Worm (Caenorhabditis elegans) whole organism, L4/young adult: ENCODE measurements around the gene C17G10.10.

Source experiments
- dao-5 ChIP-seq: sonication (generic microtip); optimal IDR thresholded peaks from 2 replicates; lab custom pipeline; 2016; ENCODE audit warnings: missing genotype, missing genetic modification characterization, moderate library complexity, missing compliant biosample characterization
- him-1 ChIP-seq: sonication (generic microtip); optimal IDR thresholded peaks from 2 replicates; lab custom pipeline; 2016; ENCODE audit warnings: missing genotype, missing genetic modification reagents, missing genetic modification characterization, missing compliant biosample characterization

- TF ChIP-seq dao-5 (tag; lab: Kevin White, UChicago) (no peak), him-1 (no peak)
These were observed 5.3 kb upstream of the C17G10.10 start for ce11 chrII:5604441-5604840.
